Worm (Caenorhabditis elegans) whole organism, L1 larva: ENCODE measurements around the gene lgc-19.
A peak's percentile ranks its signal among the peaks of the same experiment; 100 is the strongest.

Experiments used
- C04F5.9 ChIP-seq: sonication (generic microtip); optimal IDR thresholded peaks from 2 replicates; lab custom pipeline; 2016; ENCODE audit warnings: missing genetic modification characterization, missing compliant biosample characterization
- alr-1 ChIP-seq: fragments of 200-800 bp; sonication (Bioruptor generic); optimal IDR thresholded peaks from 2 replicates; lab custom pipeline; 2018; ENCODE audit warnings: borderline replicate concordance, mild to moderate bottlenecking, missing genetic modification characterization, missing compliant biosample characterization
- blmp-1 ChIP-seq: fragments of 150-350 bp; optimal IDR thresholded peaks from 2 replicates; lab custom pipeline; 2014; ENCODE audit warnings: missing biosample characterization, missing genetic modification characterization
- dpl-1 ChIP-seq, 3 experiments: fragments of 150-350 bp in 2 of 3; sonication (generic microtip) in 1 of 3; optimal IDR thresholded peaks; 2 replicates each; lab custom pipeline; 2014 to 2017; ENCODE audit warnings: missing biosample characterization in 3 of 3, missing genetic modification characterization in 3 of 3, missing genetic modification reagents in 3 of 3
- efl-1 ChIP-seq, 4 experiments: fragments of 150-350 bp; optimal IDR thresholded peaks in 3 of 4; peaks in 1 of 4; 1 replicate in 1 of 4; 2 replicates in 3 of 4; lab custom pipeline; 2014; ENCODE audit warnings: missing biosample characterization in 2 of 4, missing genetic modification characterization in 2 of 4, missing genetic modification reagents in 2 of 4
- efl-3 ChIP-seq: fragments of 200-800 bp; sonication (Bioruptor generic); optimal IDR thresholded peaks from 2 replicates; lab custom pipeline; 2018; ENCODE audit warnings: mild to moderate bottlenecking, missing genetic modification characterization, missing compliant biosample characterization
- elt-3 ChIP-seq, 6 experiments: fragments of 150-350 bp in 1 of 6; sonication (generic microtip); optimal IDR thresholded peaks; 2 replicates each; lab custom pipeline; 2017 to 2018; ENCODE audit warnings: missing biosample characterization in 6 of 6, missing genetic modification characterization in 6 of 6, inconsistent platforms in 1 of 6
- fkh-10 ChIP-seq: sonication (generic microtip); optimal IDR thresholded peaks from 2 replicates; lab custom pipeline; 2017; ENCODE audit warnings: missing biosample characterization, missing genetic modification reagents, missing genetic modification characterization
- fkh-8 ChIP-seq: sonication (generic microtip); optimal IDR thresholded peaks from 2 replicates; lab custom pipeline; 2016; ENCODE audit warnings: mild to moderate bottlenecking, missing genetic modification characterization, missing compliant biosample characterization
- hlh-4 ChIP-seq: sonication (generic microtip); optimal IDR thresholded peaks from 2 replicates; lab custom pipeline; 2016; ENCODE audit warnings: mild to moderate bottlenecking, missing genetic modification characterization, missing compliant biosample characterization
- hpl-2 ChIP-seq: fragments of 150-350 bp; optimal IDR thresholded peaks from 2 replicates; lab custom pipeline; 2014; ENCODE audit warnings: missing biosample characterization, missing genetic modification reagents, missing genetic modification characterization
- mdl-1 ChIP-seq, 2 experiments: fragments of 150-350 bp; optimal IDR thresholded peaks; 2 replicates each; lab custom pipeline; 2014 to 2017; ENCODE audit warnings: missing biosample characterization in 2 of 2, missing genetic modification characterization in 2 of 2, inconsistent platforms in 1 of 2
- mef-2 ChIP-seq: fragments of 150-350 bp; optimal IDR thresholded peaks from 2 replicates; lab custom pipeline; 2014; ENCODE audit warnings: missing biosample characterization, missing genetic modification characterization
- mep-1 ChIP-seq: fragments of 150-350 bp; optimal IDR thresholded peaks from 2 replicates; lab custom pipeline; 2014; ENCODE audit warnings: missing biosample characterization, missing genetic modification characterization
- nhr-47 ChIP-seq: sonication (generic microtip); optimal IDR thresholded peaks from 2 replicates; lab custom pipeline; 2016; ENCODE audit warnings: mild to moderate bottlenecking, missing genetic modification characterization, moderate library complexity, missing compliant biosample characterization
- nhr-71 ChIP-seq: sonication (generic microtip); optimal IDR thresholded peaks from 2 replicates; lab custom pipeline; 2016; ENCODE audit warnings: mild to moderate bottlenecking, missing genetic modification characterization, moderate library complexity, missing compliant biosample characterization
- nhr-76 ChIP-seq: sonication (generic microtip); optimal IDR thresholded peaks from 2 replicates; lab custom pipeline; 2017; ENCODE audit warnings: missing biosample characterization, missing genetic modification characterization
- pag-3 ChIP-seq: sonication (generic microtip); optimal IDR thresholded peaks from 2 replicates; lab custom pipeline; 2017; ENCODE audit warnings: missing genetic modification characterization, mild to moderate bottlenecking, missing compliant biosample characterization, antibody characterized with exemption, borderline replicate concordance; ENCODE audit not compliant: insufficient read depth
- pqm-1 ChIP-seq: sonication (generic microtip); optimal IDR thresholded peaks from 3 replicates; lab custom pipeline; 2017; ENCODE audit warnings: missing biosample characterization, missing genetic modification characterization
- unc-130 ChIP-seq: fragments of 150-350 bp; optimal IDR thresholded peaks from 2 replicates; lab custom pipeline; 2017; ENCODE audit warnings: missing biosample characterization, missing genetic modification characterization, inconsistent platforms
- unc-30 ChIP-seq: sonication (generic microtip); optimal IDR thresholded peaks from 2 replicates; lab custom pipeline; 2017; ENCODE audit warnings: missing biosample characterization, missing genetic modification characterization
- vab-15 ChIP-seq: sonication (generic microtip); optimal IDR thresholded peaks from 2 replicates; lab custom pipeline; 2017; ENCODE audit warnings: missing genotype, mild to moderate bottlenecking, missing genetic modification characterization, missing compliant biosample characterization
- ztf-11 ChIP-seq, 2 experiments: sonication (generic microtip); optimal IDR thresholded peaks; 2 replicates each; lab custom pipeline; 2016 to 2017; ENCODE audit warnings: missing genetic modification characterization in 2 of 2, missing biosample characterization in 1 of 2, missing compliant biosample characterization in 1 of 2

lgc-19 gene

ce11 chrIV:15923000-15923399 is 39.5 kb downstream of the lgc-19 start:
- TF ChIP-seq alr-1 (no peak), efl-1 (optimal IDR thresholded peaks at IDR 0.05; lab: Kevin White, UChicago) (no peak), efl-1 (GFP tag; optimal IDR thresholded peaks at IDR 0.05 in 1 of 2; lab: Kevin White, UChicago) (peak in 1 of 2 experiments; percentile 5)
- TF ChIP-seq, all 84 proteins: peak for 1

ce11 chrIV:15915061-15915460 is 47.5 kb downstream of the lgc-19 start:
- no peak for TF ChIP-seq pag-3 (tag; lab: Kevin White, UChicago)
- TF ChIP-seq mdl-1 (tag; optimal IDR thresholded peaks at IDR 0.05; lab: Kevin White, UChicago): no peak
- no peak for TF ChIP-seq dpl-1 (GFP tag; optimal IDR thresholded peaks at IDR 0.05; lab: Kevin White, UChicago)
- TF ChIP-seq mep-1 (tag; lab: Kevin White, UChicago): no peak
- TF ChIP-seq ztf-11 (tag; optimal IDR thresholded peaks at IDR 0.05; lab: Kevin White, UChicago): no peak
- TF ChIP-seq mef-2 (tag; lab: Kevin White, UChicago): no peak
- TF ChIP-seq alr-1: no peak
- no peak for TF ChIP-seq fkh-10 (GFP tag; lab: Kevin White, UChicago)
- no peak for TF ChIP-seq blmp-1 (tag; lab: Kevin White, UChicago)
- TF ChIP-seq elt-3 (tag; optimal IDR thresholded peaks at IDR 0.05; lab: Kevin White, UChicago): no peak
- no peak for TF ChIP-seq efl-3 (GFP tag; lab: Kevin White, UChicago)
- no peak for TF ChIP-seq fkh-8
- TF ChIP-seq C04F5.9: no peak
- TF ChIP-seq unc-130: no peak
- TF ChIP-seq hpl-2 (GFP tag; lab: Kevin White, UChicago): no peak
- no peak for TF ChIP-seq nhr-47
- TF ChIP-seq vab-15: no peak
- TF ChIP-seq nhr-76 (tag; lab: Kevin White, UChicago): no peak
- no peak for TF ChIP-seq hlh-4 (tag; lab: Kevin White, UChicago)
- no peak for TF ChIP-seq pqm-1

- TF ChIP-seq nhr-47 (peak; percentile 33), fkh-8 (peak; percentile 69), efl-1 (optimal IDR thresholded peaks at IDR 0.05; lab: Kevin White, UChicago) (no peak), efl-1 (GFP tag; optimal IDR thresholded peaks at IDR 0.05 in 1 of 2; lab: Kevin White, UChicago) (peak in 1 of 2 experiments; percentile 40), hlh-4 (tag; lab: Kevin White, UChicago) (peak; percentile 75), nhr-71 (tag; lab: Kevin White, UChicago) (peak; percentile 29), unc-30 (tag; lab: Kevin White, UChicago) (no peak)
Observed at ce11 chrIV:15908251-15908650, 54.3 kb downstream of the lgc-19 start.
